Fruit fly (Drosophila melanogaster) whole organism, wandering third instar larva: ENCODE results near the gene Sox21b.

Experiments used
- CG32264 ChIP-seq: fragments of 200-800 bp; sonication (Bioruptor generic); optimal IDR thresholded peaks from 2 replicates; lab custom pipeline; 2016; ENCODE audit warnings: missing biosample characterization, missing genetic modification characterization
- Dfd ChIP-seq: fragments of >200 bp; optimal IDR thresholded peaks from 2 replicates; lab custom pipeline; 2017; ENCODE audit warnings: missing biosample characterization, missing genetic modification characterization
- GATAd ChIP-seq: sonication (Bioruptor generic); optimal IDR thresholded peaks from 2 replicates; lab custom pipeline; 2016; ENCODE audit warnings: missing biosample characterization, missing genetic modification characterization
- OdsH ChIP-seq: fragments of 200-800 bp; sonication (Bioruptor generic); optimal IDR thresholded peaks from 2 replicates; lab custom pipeline; 2016; ENCODE audit warnings: missing biosample characterization, mild to moderate bottlenecking, missing genetic modification characterization
- brk ChIP-seq: fragments of 200-800 bp; sonication (Bioruptor generic); optimal IDR thresholded peaks from 2 replicates; lab custom pipeline; 2016; ENCODE audit warnings: missing biosample characterization, mild to moderate bottlenecking, missing genetic modification characterization
- dmrt93B ChIP-seq: fragments of 200-800 bp; sonication (Bioruptor generic); optimal IDR thresholded peaks from 2 replicates; lab custom pipeline; 2018; ENCODE audit warnings: missing biosample characterization, mild to moderate bottlenecking, missing genetic modification characterization
- ey ChIP-seq: fragments of 200-800 bp; sonication (Bioruptor generic); optimal IDR thresholded peaks from 2 replicates; lab custom pipeline; 2016; ENCODE audit warnings: missing biosample characterization, missing genetic modification characterization
- jim ChIP-seq: fragments of 175-275, 200-325 bp; sonication (Bioruptor generic); optimal IDR thresholded peaks from 2 replicates; lab custom pipeline; 2016; ENCODE audit warnings: missing biosample characterization, mild to moderate bottlenecking, missing genetic modification characterization
- lola ChIP-seq: fragments of >200 bp; optimal IDR thresholded peaks from 2 replicates; lab custom pipeline; 2017; ENCODE audit warnings: missing biosample characterization, missing genetic modification characterization
- pan ChIP-seq: fragments of >200 bp; optimal IDR thresholded peaks from 2 replicates; lab custom pipeline; 2017
- sage ChIP-seq: fragments of 200-800 bp; sonication (Bioruptor generic); optimal IDR thresholded peaks from 2 replicates; lab custom pipeline; 2016; ENCODE audit warnings: missing biosample characterization, mild to moderate bottlenecking, missing genetic modification characterization
- usp ChIP-seq: fragments of >200 bp; optimal IDR thresholded peaks from 2 replicates; lab custom pipeline; 2017; ENCODE audit warnings: missing biosample characterization, missing genetic modification characterization

DNA sequence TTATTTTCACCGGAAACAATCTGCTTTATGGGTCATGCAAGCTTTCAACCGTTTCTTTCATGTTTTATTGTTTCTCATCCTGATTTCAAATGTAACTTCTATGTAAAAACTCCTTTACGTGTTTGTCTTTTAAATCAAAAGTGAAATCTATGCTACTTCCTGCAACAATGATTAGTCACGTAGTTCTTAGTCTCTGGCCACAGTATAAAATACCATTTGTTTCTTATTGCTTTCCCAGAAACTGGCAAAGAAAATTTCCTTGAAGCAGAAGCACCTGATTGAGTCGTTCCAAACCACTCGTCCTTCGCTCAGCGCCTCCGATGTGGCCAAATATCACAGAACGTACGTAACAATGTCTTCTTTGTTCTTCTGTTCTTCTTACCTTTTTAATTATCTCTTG lies 55.7 kb downstream of the Sox21b start, which contains the start of gene btl:
- TF ChIP-seq pan (lab: Kevin White, UChicago) (no peak), ey (GFP tag; lab: Kevin White, UChicago) (no peak), usp (no peak), sage (no peak), CG32264 (no peak), dmrt93B (GFP tag; lab: Kevin White, UChicago) (no peak), jim (no peak), brk (GFP tag; lab: Kevin White, UChicago) (no peak), OdsH (GFP tag; lab: Kevin White, UChicago) (no peak), Dfd (GFP tag; lab: Kevin White, UChicago) (no peak), lola (no peak), GATAd (GFP tag; lab: Kevin White, UChicago) (no peak)
